Worm (Caenorhabditis elegans) whole organism, young adult: ENCODE data around the gene F44E7.4.
"Not testable (repeated sequence)": the region's sequence is repeated elsewhere in the genome, so short reads cannot be mapped to it uniquely, and the experiment has no call there.

ENCODE experiments used
- ceh-58 ChIP-seq: fragments of 200-800 bp; sonication (Bioruptor generic); IDR thresholded peaks from 2 replicates; pipeline ENCODE4 v1.3.6; 2022; ENCODE audit warnings: missing genetic modification characterization, missing compliant biosample characterization
- lag-1 ChIP-seq: fragments of 200-800 bp; sonication (Bioruptor generic); IDR thresholded peaks from 2 replicates; pipeline ENCODE4 v1.3.6; 2022; ENCODE audit warnings: missing genetic modification reagents, missing genetic modification characterization, missing compliant biosample characterization
- lsy-27 ChIP-seq: sonication (generic microtip); optimal IDR thresholded peaks from 2 replicates; lab custom pipeline; 2017; ENCODE audit warnings: missing genetic modification characterization, mild to moderate bottlenecking, missing compliant biosample characterization, antibody characterized with exemption, missing genotype, borderline replicate concordance; ENCODE audit not compliant: insufficient read depth
- nfya-1 ChIP-seq: sonication (generic microtip); optimal IDR thresholded peaks from 2 replicates; lab custom pipeline; 2017; ENCODE audit warnings: antibody characterized with exemption, missing compliant biosample characterization, missing genetic modification characterization, borderline replicate concordance; ENCODE audit not compliant: insufficient read depth
- nfyb-1 ChIP-seq: fragments of 200-800 bp; sonication (Bioruptor generic); IDR thresholded peaks from 2 replicates; pipeline ENCODE4 v1.3.6; 2022; ENCODE audit warnings: missing genetic modification reagents, missing genetic modification characterization, missing compliant biosample characterization
- tbp1 ChIP-seq: fragments of 200-800 bp; sonication (Bioruptor generic); optimal IDR thresholded peaks from 2 replicates; lab custom pipeline; 2018; ENCODE audit warnings: mild to moderate bottlenecking, missing genetic modification characterization, missing compliant biosample characterization
- unc-130 ChIP-seq: sonication (generic microtip); optimal IDR thresholded peaks from 2 replicates; lab custom pipeline; 2016; ENCODE audit warnings: missing genetic modification reagents, missing genetic modification characterization, missing compliant biosample characterization
- zfh-2 ChIP-seq: fragments of 200-800 bp; sonication (Bioruptor generic); conservative IDR thresholded peaks from 2 replicates; pipeline ENCODE4 v1.3.6; 2022; ENCODE audit warnings: missing genetic modification reagents, missing genetic modification characterization, missing compliant biosample characterization

DNA sequence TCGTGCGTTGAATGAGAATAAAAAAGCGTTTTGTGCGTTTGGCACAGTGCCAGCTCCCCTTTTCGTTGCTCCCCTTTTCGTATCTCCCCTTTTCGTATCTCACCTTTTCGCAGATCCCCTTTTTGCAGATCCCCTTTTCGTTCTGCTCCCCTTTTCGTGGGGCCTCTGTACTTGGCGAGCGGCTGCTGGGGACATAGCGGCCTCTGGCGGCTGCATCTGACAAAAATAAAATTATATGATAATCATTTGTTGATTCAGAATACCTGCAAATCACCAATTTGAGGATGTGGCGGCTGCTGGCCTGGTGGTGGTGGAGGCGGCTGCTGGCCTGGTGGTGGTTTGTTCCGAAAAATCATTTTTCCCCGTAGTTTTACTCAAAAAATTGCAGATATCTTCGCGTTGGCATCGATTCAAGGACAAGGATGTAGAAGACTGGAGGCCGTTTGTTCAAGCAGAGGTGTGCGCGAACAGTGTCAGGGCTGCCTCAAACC is 21.5 kb downstream of the F44E7.4 start, which contains the start of gene K09H11.11:
- not testable (repeated sequence) for TF ChIP-seq ceh-58 (GFP tag; lab: Robert Waterston, UW); nfya-1; zfh-2 (GFP tag; lab: Robert Waterston, UW); lag-1; nfyb-1 (GFP tag; lab: Robert Waterston, UW); lsy-27 (tag; lab: Kevin White, UChicago); tbp1 (GFP tag; lab: Kevin White, UChicago); unc-130 (GFP tag; lab: Kevin White, UChicago)
